Worm (Caenorhabditis elegans) whole organism, early embryonic: Measurements from ENCODE around the gene Y102F5A.1.

Experiments
- B0310.2 ChIP-seq: sonication (generic microtip); optimal IDR thresholded peaks from 2 replicates; lab custom pipeline; 2016; ENCODE audit warnings: mild to moderate bottlenecking, missing genetic modification characterization, missing compliant biosample characterization
- ama-1 ChIP-seq: fragments of 150-350 bp; optimal IDR thresholded peaks from 2 replicates; lab custom pipeline; 2014
- ceh-36 ChIP-seq: sonication (generic microtip); optimal IDR thresholded peaks from 2 replicates; lab custom pipeline; 2016; ENCODE audit warnings: missing genetic modification characterization, inconsistent platforms, missing compliant biosample characterization
- ets-7 ChIP-seq: sonication (generic microtip); optimal IDR thresholded peaks from 2 replicates; lab custom pipeline; 2016; ENCODE audit warnings: missing genotype, missing genetic modification characterization, missing compliant biosample characterization
- flt-1 ChIP-seq: fragments of 200-800 bp; sonication (Bioruptor generic); IDR thresholded peaks from 2 replicates; pipeline ENCODE4 v1.3.6; 2022; ENCODE audit warnings: missing genetic modification characterization, missing compliant biosample characterization
- hmbx-1 ChIP-seq: sonication (generic microtip); optimal IDR thresholded peaks from 2 replicates; lab custom pipeline; 2016; ENCODE audit warnings: mild to moderate bottlenecking, missing genetic modification characterization, missing compliant biosample characterization
- hnd-1 ChIP-seq: sonication (generic microtip); optimal IDR thresholded peaks from 2 replicates; lab custom pipeline; 2016; ENCODE audit warnings: missing genetic modification characterization, missing compliant biosample characterization
- pes-1 ChIP-seq: fragments of 200-800 bp; sonication (Bioruptor generic); IDR thresholded peaks from 2 replicates; pipeline ENCODE4 v1.3.6; 2022; ENCODE audit warnings: missing genetic modification reagents, missing genetic modification characterization, missing compliant biosample characterization
- scrt-1 ChIP-seq: fragments of 200-800 bp; sonication (Bioruptor generic); IDR thresholded peaks from 2 replicates; pipeline ENCODE4 v1.3.6; 2022; ENCODE audit warnings: missing genetic modification characterization, missing compliant biosample characterization
- sea-1 ChIP-seq: fragments of 200-800 bp; sonication (Bioruptor generic); conservative IDR thresholded peaks from 2 replicates; pipeline ENCODE4 v1.3.6; 2022; ENCODE audit warnings: missing genetic modification characterization, missing compliant biosample characterization
- tbx-37 ChIP-seq: fragments of 200-800 bp; sonication (Bioruptor generic); conservative IDR thresholded peaks from 2 replicates; pipeline ENCODE4 v1.3.6; 2022; ENCODE audit warnings: missing genetic modification reagents, missing genetic modification characterization, missing compliant biosample characterization
- tra-4 ChIP-seq: sonication (generic microtip); optimal IDR thresholded peaks from 2 replicates; lab custom pipeline; 2017; ENCODE audit warnings: missing genetic modification characterization, missing compliant biosample characterization

DNA sequence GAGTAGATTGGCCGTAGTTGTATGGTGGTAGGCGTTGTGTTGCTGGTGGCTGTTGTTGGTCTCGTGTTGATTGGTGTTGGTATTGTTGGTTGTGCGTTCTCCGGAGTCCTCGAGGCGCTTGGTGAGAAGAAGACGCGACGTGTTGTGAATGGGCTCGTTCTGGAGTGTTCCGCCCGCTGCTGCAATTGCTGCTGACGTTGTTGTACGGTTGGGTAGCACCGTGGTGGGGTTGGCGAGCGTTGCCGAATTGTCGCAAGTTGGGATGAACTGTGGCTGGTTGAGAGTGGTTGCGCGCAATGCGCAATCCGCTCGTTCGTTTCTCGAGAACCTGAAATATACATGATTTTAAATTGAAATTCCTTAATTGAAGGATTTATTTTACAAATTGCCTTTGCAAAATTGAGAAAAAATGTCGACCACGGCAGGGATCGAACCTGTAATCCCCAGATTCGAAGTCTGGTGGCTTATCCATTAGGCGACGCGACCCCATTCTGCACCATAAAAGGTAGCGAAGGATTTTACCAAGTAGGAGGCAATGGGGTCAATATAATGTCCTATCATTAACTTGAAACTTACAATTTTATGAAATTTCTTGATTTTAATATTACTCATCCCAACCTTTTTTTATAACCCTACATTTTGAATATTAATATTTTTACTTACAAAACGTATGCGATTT lies 22.2 kb upstream of the Y102F5A.1 start:
- no peak for TF ChIP-seq ceh-36 (tag; lab: Kevin White, UChicago)
- no peak for TF ChIP-seq ama-1 (lab: Kevin White, UChicago)
- TF ChIP-seq flt-1 (GFP tag; lab: Robert Waterston, UW), result no peak
- TF ChIP-seq pes-1 (GFP tag; lab: Robert Waterston, UW), result no peak
- no peak for TF ChIP-seq B0310.2 (tag; lab: Kevin White, UChicago)
- TF ChIP-seq hnd-1, result no peak
- no peak for TF ChIP-seq sea-1
- TF ChIP-seq tbx-37 (GFP tag; lab: Robert Waterston, UW), result no peak
- no peak for TF ChIP-seq tra-4 (tag; lab: Kevin White, UChicago)
- TF ChIP-seq ets-7, result no peak
- TF ChIP-seq hmbx-1 (tag; lab: Kevin White, UChicago), result no peak
- TF ChIP-seq scrt-1, result no peak
